Fruit fly (Drosophila melanogaster) whole organism, adult: ENCODE results near the gene SLIRP2.
A peak's percentile ranks its signal among the peaks of the same experiment; 100 is the strongest.

ENCODE experiments used
- CG11617 ChIP-seq: fragments of 200-800 bp; sonication (Bioruptor generic); optimal IDR thresholded peaks from 2 replicates; lab custom pipeline; 2017; ENCODE audit warnings: mild to moderate bottlenecking, missing biosample characterization, missing genetic modification reagents, missing genetic modification characterization
- CG12768 ChIP-seq: fragments of 200-800 bp; sonication (Bioruptor generic); optimal IDR thresholded peaks from 2 replicates; lab custom pipeline; 2017; ENCODE audit warnings: missing biosample characterization, missing genetic modification characterization, mild to moderate bottlenecking, moderate library complexity, missing genetic modification reagents
- CG14711 ChIP-seq: fragments of 200-800 bp; sonication (Bioruptor generic); optimal IDR thresholded peaks from 2 replicates; lab custom pipeline; 2018; ENCODE audit warnings: missing biosample characterization, mild to moderate bottlenecking, missing genetic modification characterization, moderate library complexity
- CG1620 ChIP-seq: fragments of 200-800 bp; sonication (Bioruptor generic); optimal IDR thresholded peaks from 2 replicates; lab custom pipeline; 2016; ENCODE audit warnings: missing biosample characterization, missing genetic modification characterization
- CG33017 ChIP-seq: fragments of 200-800 bp; sonication (Bioruptor generic); optimal IDR thresholded peaks from 2 replicates; lab custom pipeline; 2018; ENCODE audit warnings: missing biosample characterization, mild to moderate bottlenecking, missing genetic modification characterization, moderate library complexity
- CG5204 ChIP-seq: fragments of 200-800 bp; sonication (Bioruptor generic); optimal IDR thresholded peaks from 2 replicates; lab custom pipeline; 2016; ENCODE audit warnings: missing biosample characterization, missing genetic modification characterization
- CG7045 ChIP-seq: fragments of 200-800 bp; sonication (Bioruptor generic); optimal IDR thresholded peaks from 2 replicates; lab custom pipeline; 2017; ENCODE audit warnings: missing biosample characterization, mild to moderate bottlenecking, missing genetic modification characterization
- CG7101 ChIP-seq: fragments of 200-800 bp; sonication (Bioruptor generic); optimal IDR thresholded peaks from 2 replicates; lab custom pipeline; 2018; ENCODE audit warnings: missing biosample characterization, mild to moderate bottlenecking, missing genetic modification characterization, moderate library complexity
- Clk ChIP-seq: fragments of 200-800 bp; sonication (Bioruptor generic); optimal IDR thresholded peaks from 2 replicates; lab custom pipeline; 2017; ENCODE audit warnings: missing biosample characterization, missing genetic modification characterization
- Crg-1 ChIP-seq: fragments of 200-800 bp; sonication (Bioruptor generic); optimal IDR thresholded peaks from 2 replicates; lab custom pipeline; 2016; ENCODE audit warnings: missing biosample characterization, missing genetic modification characterization
- Hr96 ChIP-seq: fragments of 200-800 bp; sonication (Bioruptor generic); optimal IDR thresholded peaks from 2 replicates; lab custom pipeline; 2016; ENCODE audit warnings: missing biosample characterization, missing genetic modification characterization
- Mnt ChIP-seq: fragments of 200-800 bp; sonication (Bioruptor generic); optimal IDR thresholded peaks from 2 replicates; lab custom pipeline; 2016; ENCODE audit warnings: missing biosample characterization, mild to moderate bottlenecking, missing genetic modification characterization
- bab1 ChIP-seq: fragments of 200-800 bp; sonication (Bioruptor generic); optimal IDR thresholded peaks from 3 replicates; lab custom pipeline; 2019; ENCODE audit warnings: missing biosample characterization, mild to moderate bottlenecking, missing genetic modification characterization, moderate library complexity
- cic ChIP-seq: fragments of 200-800 bp; sonication (Bioruptor generic); optimal IDR thresholded peaks from 2 replicates; lab custom pipeline; 2017; ENCODE audit warnings: missing biosample characterization, mild to moderate bottlenecking, missing genetic modification characterization, moderate library complexity
- cnc ChIP-seq, 2 experiments: fragments of >200 bp; optimal IDR thresholded peaks; 2 replicates each; lab custom pipeline; 2017
- kay ChIP-seq: fragments of 200-800 bp; sonication (Bioruptor generic); peaks from one replicate; lab custom pipeline; 2016; ENCODE audit warnings: missing biosample characterization, missing genetic modification characterization, borderline replicate concordance
- ovo ChIP-seq: fragments of 200-800 bp; sonication (Bioruptor generic); optimal IDR thresholded peaks from 2 replicates; lab custom pipeline; 2016; ENCODE audit warnings: missing biosample characterization, missing genetic modification characterization
- pad ChIP-seq: fragments of 200-800 bp; sonication (Bioruptor generic); optimal IDR thresholded peaks from 3 replicates; lab custom pipeline; 2017; ENCODE audit warnings: missing biosample characterization, missing genetic modification characterization, mild to moderate bottlenecking, moderate library complexity, missing genetic modification reagents
- tj ChIP-seq: fragments of 200-800 bp; sonication (Bioruptor generic); optimal IDR thresholded peaks from 3 replicates; lab custom pipeline; 2017; ENCODE audit warnings: missing biosample characterization, mild to moderate bottlenecking, missing genetic modification characterization, moderate library complexity
- toe ChIP-seq: fragments of 200-800 bp; sonication (Bioruptor generic); optimal IDR thresholded peaks from 2 replicates; lab custom pipeline; 2016; ENCODE audit warnings: missing biosample characterization, missing genetic modification characterization

The SLIRP2 gene

DNA sequence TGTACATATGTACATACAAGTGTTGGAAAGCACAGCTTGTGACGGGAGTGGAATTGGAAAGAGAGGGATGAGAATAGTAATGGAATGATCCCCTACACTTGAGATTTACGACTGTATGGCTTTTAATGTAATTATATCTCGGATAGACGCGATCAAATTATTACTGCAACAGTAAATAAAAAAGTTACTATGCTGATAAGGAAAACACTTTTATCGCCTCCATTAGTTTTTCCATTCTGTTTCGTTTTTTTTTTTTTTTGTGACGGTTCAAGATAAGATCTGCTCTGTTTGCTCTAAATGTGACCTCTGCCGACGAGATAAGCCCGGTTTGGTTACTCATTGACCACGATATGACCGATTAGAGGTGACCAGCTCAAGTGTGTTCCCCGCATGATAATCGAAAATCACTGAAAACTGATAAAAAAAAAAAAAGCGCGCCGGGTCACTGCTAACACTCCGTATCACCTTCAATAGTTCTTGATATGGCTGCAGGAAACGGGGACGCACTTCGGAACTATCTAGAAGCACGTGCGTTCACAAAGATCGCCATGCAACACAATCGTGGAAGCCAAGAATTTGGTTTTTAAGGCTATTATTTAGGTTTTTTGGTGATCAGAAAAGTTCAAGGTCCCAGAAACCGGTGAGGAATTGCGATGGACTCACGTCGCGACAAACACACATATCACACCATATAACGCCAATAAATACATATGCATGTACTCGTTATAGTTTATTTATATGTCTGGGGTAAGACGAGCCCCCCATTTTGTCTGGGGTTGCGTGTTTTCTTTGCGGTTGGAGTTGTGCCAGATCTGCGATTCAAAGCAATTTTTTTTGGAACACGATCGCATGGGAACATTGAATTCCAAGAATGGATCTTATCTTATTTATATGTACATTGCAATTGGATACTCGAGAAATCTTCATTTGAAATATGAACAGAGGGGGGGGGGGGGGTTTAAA, 19.9 kb downstream of the SLIRP2 start, which contains the start of gene p:
Gene p, minus strand, starts transcription at position 156 of the 963 bp plus-strand sequence.
- TF ChIP-seq cic (peak; percentile 78), CG12768 (GFP tag; lab: Kevin White, UChicago) (peak; percentile 34), cnc (optimal IDR thresholded peaks at IDR 0.05; lab: Kevin White, UChicago) (no peak), Crg-1 (GFP tag; lab: Kevin White, UChicago) (peak; percentile 21), CG11617 (GFP tag; lab: Kevin White, UChicago) (no peak), bab1 (GFP tag; lab: Kevin White, UChicago) (peak; percentile 64), CG14711 (peak; percentile 35), CG1620 (peak; percentile 21), tj (GFP tag; lab: Kevin White, UChicago) (peak; percentile 89), Clk (GFP tag; lab: Kevin White, UChicago) (no peak), CG33017 (tag; lab: Kevin White, UChicago) (peak; percentile 64), toe (GFP tag; lab: Kevin White, UChicago) (peak; percentile 45), CG7101 (tag; lab: Kevin White, UChicago) (peak; percentile 41), CG5204 (GFP tag; lab: Kevin White, UChicago) (peak; percentile 54), ovo (peak; percentile 36), CG7045 (GFP tag; lab: Kevin White, UChicago) (peak; percentile 69), kay (peak; percentile 71), Mnt (GFP tag; lab: Kevin White, UChicago) (peak; percentile 9), pad (peak; percentile 35), Hr96 (GFP tag; lab: Kevin White, UChicago) (peak; percentile 24)

dm6 chr3R:8673803-8674234, 22.9 kb downstream of the SLIRP2 start, which contains the start of gene mRpL19:
Gene mRpL19 (plus strand): TSS chr3R:8674109.
- TF ChIP-seq pad, result no peak
- no peak for TF ChIP-seq Hr96 (GFP tag; lab: Kevin White, UChicago)
- no peak for TF ChIP-seq toe (GFP tag; lab: Kevin White, UChicago)
- TF ChIP-seq CG33017 (tag; lab: Kevin White, UChicago), result peak; percentile 68
- peak; percentile 59 for TF ChIP-seq Mnt (GFP tag; lab: Kevin White, UChicago)
- TF ChIP-seq CG11617 (GFP tag; lab: Kevin White, UChicago), result peak; percentile 44
- TF ChIP-seq cnc (optimal IDR thresholded peaks at IDR 0.05; lab: Kevin White, UChicago), result no peak
- TF ChIP-seq CG7101 (tag; lab: Kevin White, UChicago), result peak; percentile 76
- peak; percentile 64 for TF ChIP-seq CG14711
- TF ChIP-seq Clk (GFP tag; lab: Kevin White, UChicago), result no peak
- peak; percentile 88 for TF ChIP-seq kay
- TF ChIP-seq Crg-1 (GFP tag; lab: Kevin White, UChicago), result no peak
- TF ChIP-seq CG12768 (GFP tag; lab: Kevin White, UChicago), result no peak
- TF ChIP-seq tj (GFP tag; lab: Kevin White, UChicago), result peak; percentile 20
- TF ChIP-seq CG7045 (GFP tag; lab: Kevin White, UChicago), result peak; percentile 43
- TF ChIP-seq cic, result peak; percentile 27
- TF ChIP-seq ovo, result no peak
- TF ChIP-seq CG5204 (GFP tag; lab: Kevin White, UChicago), result no peak
- TF ChIP-seq bab1 (GFP tag; lab: Kevin White, UChicago), result peak; percentile 73
- TF ChIP-seq CG1620, result no peak

DNA sequence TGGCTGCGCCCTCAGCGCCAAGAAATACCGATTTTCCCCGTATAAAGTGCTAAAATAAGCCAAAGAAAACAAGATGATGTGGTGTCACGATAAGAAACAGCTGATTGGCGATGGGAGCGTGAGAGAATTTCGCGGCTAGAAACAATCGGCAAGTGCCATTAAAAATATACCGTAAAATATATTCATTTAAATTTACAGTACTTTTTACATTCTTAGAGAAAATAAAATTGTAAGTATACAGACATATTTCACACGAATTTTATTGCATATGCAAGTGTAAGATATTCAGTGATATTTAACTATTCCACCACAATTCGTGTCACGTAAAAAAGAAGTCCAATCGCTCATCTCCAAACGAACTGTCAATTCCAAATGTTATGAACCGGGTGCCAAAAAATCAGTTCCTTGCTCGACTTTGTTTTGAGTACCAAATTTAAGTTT, 25.7 kb downstream of the SLIRP2 start, which contains the start of the genes Unc50, CG11755 and CG8043:
Gene Unc50, minus strand, starts transcription at position 54 of the 441 bp plus-strand sequence.
Gene CG11755, plus strand, starts transcription at position 356 of the 441 bp plus-strand sequence.
Gene CG8043, plus strand, starts transcription at position 356 of the 441 bp plus-strand sequence.
- TF ChIP-seq Hr96 (GFP tag; lab: Kevin White, UChicago) (peak; percentile 82), ovo (peak; percentile 44), toe (GFP tag; lab: Kevin White, UChicago) (peak; percentile 89), CG11617 (GFP tag; lab: Kevin White, UChicago) (peak; percentile 85), tj (GFP tag; lab: Kevin White, UChicago) (peak; percentile 54), kay (peak; percentile 94), cic (peak; percentile 37), cnc (optimal IDR thresholded peaks at IDR 0.05; lab: Kevin White, UChicago) (no peak), pad (peak; percentile 59), CG33017 (tag; lab: Kevin White, UChicago) (peak; percentile 67), CG1620 (peak; percentile 82), Clk (GFP tag; lab: Kevin White, UChicago) (peak; percentile 59), bab1 (GFP tag; lab: Kevin White, UChicago) (peak; percentile 90), Crg-1 (GFP tag; lab: Kevin White, UChicago) (peak; percentile 73), CG7101 (tag; lab: Kevin White, UChicago) (peak; percentile 80), CG12768 (GFP tag; lab: Kevin White, UChicago) (peak; percentile 73), Mnt (GFP tag; lab: Kevin White, UChicago) (peak; percentile 74), CG5204 (GFP tag; lab: Kevin White, UChicago) (peak; percentile 86), CG7045 (GFP tag; lab: Kevin White, UChicago) (peak; percentile 81), CG14711 (peak; percentile 74)

- TF ChIP-seq Crg-1 (GFP tag; lab: Kevin White, UChicago) (no peak), CG1620 (no peak), CG5204 (GFP tag; lab: Kevin White, UChicago) (no peak)
Observed at dm6 chr3R:8679934-8680333, 29.1 kb downstream of the SLIRP2 start, which contains the start of gene CG33325. Gene CG33325 (minus strand): TSS chr3R:8680034.

DNA sequence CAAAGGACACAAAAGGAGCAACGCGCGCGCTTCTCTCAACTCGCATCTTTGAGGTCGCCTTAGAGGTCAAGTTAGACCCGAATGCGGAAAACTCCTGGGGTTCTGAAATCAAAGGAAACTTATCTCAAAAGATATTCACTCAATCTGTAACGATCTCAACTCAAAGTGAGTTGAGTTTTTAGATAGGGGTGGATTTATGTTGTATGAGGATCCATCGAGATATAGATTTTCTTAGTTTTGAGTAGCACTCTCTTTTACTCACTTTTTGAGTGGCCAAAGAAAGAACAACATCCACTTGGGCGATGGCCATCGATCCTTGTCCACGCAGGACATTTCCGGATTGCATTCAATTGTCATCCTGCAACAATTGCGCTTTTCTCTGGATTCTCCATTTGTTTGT, 29.7 kb downstream of the SLIRP2 start:
- no peak for TF ChIP-seq kay
- TF ChIP-seq Crg-1 (GFP tag; lab: Kevin White, UChicago), result no peak
- TF ChIP-seq CG14711, result no peak
- TF ChIP-seq ovo, result no peak
- no peak for TF ChIP-seq CG7045 (GFP tag; lab: Kevin White, UChicago)
- no peak for TF ChIP-seq Mnt (GFP tag; lab: Kevin White, UChicago)
- no peak for TF ChIP-seq bab1 (GFP tag; lab: Kevin White, UChicago)
- no peak for TF ChIP-seq tj (GFP tag; lab: Kevin White, UChicago)
- TF ChIP-seq toe (GFP tag; lab: Kevin White, UChicago), result no peak
- no peak for TF ChIP-seq CG33017 (tag; lab: Kevin White, UChicago)
